Fruit fly (Drosophila melanogaster) whole organism, embryonic: Measurements from ENCODE around the gene CG14212.

Source experiments
- Atf6 ChIP-seq: fragments of 200-800 bp; sonication (Bioruptor generic); IDR thresholded peaks from 2 replicates; pipeline ENCODE4 v1.3.6; 2022; ENCODE audit warnings: missing biosample characterization, missing genetic modification characterization
- CG10147 ChIP-seq: fragments of 200-800 bp; sonication (Bioruptor generic); optimal IDR thresholded peaks from 2 replicates; lab custom pipeline; 2019; ENCODE audit warnings: missing biosample characterization, mild to moderate bottlenecking, missing genetic modification characterization, moderate library complexity
- CG10543 ChIP-seq: fragments of 200-800 bp; sonication (Bioruptor generic); optimal IDR thresholded peaks from 3 replicates; lab custom pipeline; 2017; ENCODE audit warnings: missing biosample characterization, mild to moderate bottlenecking, missing genetic modification characterization, moderate library complexity
- CG12744 ChIP-seq: fragments of 200-800 bp; sonication (Bioruptor generic); optimal IDR thresholded peaks from 2 replicates; lab custom pipeline; 2016; ENCODE audit warnings: missing biosample characterization, missing genetic modification characterization
- CG12769 ChIP-seq: fragments of 200-800 bp; sonication (Bioruptor generic); optimal IDR thresholded peaks from 2 replicates; lab custom pipeline; 2019; ENCODE audit warnings: missing biosample characterization, mild to moderate bottlenecking, missing genetic modification characterization, moderate library complexity
- CG13287 ChIP-seq: fragments of 200-800 bp; sonication (Bioruptor generic); IDR thresholded peaks from 2 replicates; pipeline ENCODE4 v1.3.6; 2022; ENCODE audit warnings: missing biosample characterization, missing genetic modification characterization; ENCODE audit not compliant: partially characterized antibody
- CG15073 ChIP-seq: fragments of 200-800 bp; sonication (Bioruptor generic); optimal IDR thresholded peaks from 2 replicates; lab custom pipeline; 2016; ENCODE audit warnings: missing biosample characterization, missing genetic modification characterization
- CG15514 ChIP-seq: fragments of 200-800 bp; sonication (Bioruptor generic); optimal IDR thresholded peaks from 3 replicates; lab custom pipeline; 2017; ENCODE audit warnings: missing biosample characterization, missing genetic modification characterization, mild to moderate bottlenecking, moderate library complexity, missing genetic modification reagents
- CG1603 ChIP-seq: fragments of 200-800 bp; sonication (Bioruptor generic); optimal IDR thresholded peaks from 2 replicates; lab custom pipeline; 2019; ENCODE audit warnings: missing biosample characterization, mild to moderate bottlenecking, missing genetic modification characterization, moderate library complexity
- CG2116 ChIP-seq: fragments of 200-800 bp; sonication (Bioruptor generic); optimal IDR thresholded peaks from 3 replicates; lab custom pipeline; 2018; ENCODE audit warnings: missing biosample characterization, mild to moderate bottlenecking, missing genetic modification characterization
- CG3281 ChIP-seq: fragments of 200-800 bp; sonication (Bioruptor generic); optimal IDR thresholded peaks from 3 replicates; lab custom pipeline; 2017; ENCODE audit warnings: missing biosample characterization, mild to moderate bottlenecking, missing genetic modification characterization
- CG34224 ChIP-seq: fragments of 200-800 bp; sonication (Bioruptor generic); IDR thresholded peaks from 3 replicates; pipeline ENCODE4 v1.3.6; 2022; ENCODE audit warnings: missing biosample characterization, missing genetic modification characterization; ENCODE audit not compliant: partially characterized antibody
- CG4282 ChIP-seq: fragments of 200-800 bp; sonication (Bioruptor generic); optimal IDR thresholded peaks from 2 replicates; lab custom pipeline; 2016; ENCODE audit warnings: missing biosample characterization, missing genetic modification characterization
- CG8359 ChIP-seq: fragments of 200-800 bp; sonication (Bioruptor generic); optimal IDR thresholded peaks from 2 replicates; lab custom pipeline; 2017; ENCODE audit warnings: missing biosample characterization, mild to moderate bottlenecking, missing genetic modification characterization, borderline replicate concordance
- CG8924 ChIP-seq: fragments of 200-800 bp; optimal IDR thresholded peaks from 3 replicates; lab custom pipeline; 2019; ENCODE audit warnings: missing biosample characterization, mild to moderate bottlenecking, missing genetic modification characterization, moderate library complexity
- CG9797 ChIP-seq: fragments of 200-800 bp; sonication (Bioruptor generic); optimal IDR thresholded peaks from 3 replicates; lab custom pipeline; 2018; ENCODE audit warnings: missing biosample characterization, mild to moderate bottlenecking, missing genetic modification characterization
- E2f1 ChIP-seq: fragments of 200-800 bp; sonication (Bioruptor generic); IDR thresholded peaks from 2 replicates; pipeline ENCODE4 v1.3.6; 2022; ENCODE audit warnings: missing biosample characterization, missing genetic modification characterization
- E2f2 ChIP-seq: fragments of 200-800 bp; sonication (Bioruptor generic); IDR thresholded peaks from 2 replicates; pipeline ENCODE4 v1.3.6; 2022; ENCODE audit warnings: missing biosample characterization, missing genetic modification characterization
- Eip74EF ChIP-seq, 2 experiments: fragments of 200-800 bp in 1 of 2; fragments of >200 bp in 1 of 2; sonication (Bioruptor generic) in 1 of 2; optimal IDR thresholded peaks; 2 replicates each; lab custom pipeline; 2017 to 2019; ENCODE audit warnings: missing biosample characterization in 2 of 2, missing genetic modification characterization in 2 of 2, mild to moderate bottlenecking in 1 of 2, moderate library complexity in 1 of 2
- Med ChIP-seq: fragments of 200-800 bp; sonication (Bioruptor generic); peaks from one replicate; lab custom pipeline; 2016; ENCODE audit warnings: missing biosample characterization, missing genetic modification characterization, mild to moderate bottlenecking, inconsistent platforms, moderate library complexity
- Neu2 ChIP-seq: fragments of 200-800 bp; sonication (Bioruptor generic); optimal IDR thresholded peaks from 3 replicates; lab custom pipeline; 2016; ENCODE audit warnings: missing biosample characterization, missing genetic modification characterization, borderline replicate concordance
- Opbp ChIP-seq: fragments of 200-800 bp; sonication (Bioruptor generic); IDR thresholded peaks from 3 replicates; pipeline ENCODE4 v1.3.6; 2022; ENCODE audit warnings: missing biosample characterization, missing genetic modification characterization; ENCODE audit not compliant: partially characterized antibody
- Pdp1 ChIP-seq, 2 experiments: fragments of 200-800 bp; sonication (Bioruptor generic); optimal IDR thresholded peaks; 3 replicates each; lab custom pipeline; 2016; ENCODE audit warnings: missing biosample characterization in 2 of 2, missing genetic modification characterization in 2 of 2, mild to moderate bottlenecking in 1 of 2, moderate library complexity in 1 of 2
- Rfx ChIP-seq: fragments of 200-800 bp; sonication (Bioruptor generic); IDR thresholded peaks from 2 replicates; pipeline ENCODE4 v1.3.6; 2022; ENCODE audit warnings: missing biosample characterization, missing genetic modification characterization
- Tbp ChIP-seq: fragments of >200 bp; optimal IDR thresholded peaks from 2 replicates; lab custom pipeline; 2018; ENCODE audit warnings: missing biosample characterization, missing genetic modification characterization
- bigmax ChIP-seq: fragments of 200-800 bp; sonication (Bioruptor generic); optimal IDR thresholded peaks from 2 replicates; lab custom pipeline; 2018; ENCODE audit warnings: missing biosample characterization, mild to moderate bottlenecking, missing genetic modification characterization
- btn ChIP-seq: fragments of 200-800 bp; sonication (Bioruptor generic); optimal IDR thresholded peaks from 2 replicates; lab custom pipeline; 2016; ENCODE audit warnings: missing biosample characterization, missing genetic modification characterization
- caup ChIP-seq: fragments of 200-800 bp; sonication (Bioruptor generic); optimal IDR thresholded peaks from 3 replicates; lab custom pipeline; 2017; ENCODE audit warnings: missing biosample characterization, mild to moderate bottlenecking, missing genetic modification characterization, moderate library complexity; ENCODE audit not compliant: severe bottlenecking
- chinmo ChIP-seq: fragments of 200-800 bp; sonication (Bioruptor generic); IDR thresholded peaks from 4 replicates; pipeline ENCODE4 v1.3.6; 2022; ENCODE audit warnings: missing biosample characterization, missing genetic modification characterization; ENCODE audit not compliant: partially characterized antibody
- disco-r ChIP-seq: fragments of 200-800 bp; sonication (Bioruptor generic); optimal IDR thresholded peaks from 2 replicates; lab custom pipeline; 2016; ENCODE audit warnings: missing biosample characterization, missing genetic modification characterization
- en ChIP-seq: fragments of 200-800 bp; sonication (Bioruptor generic); optimal IDR thresholded peaks from 2 replicates; lab custom pipeline; 2016; ENCODE audit warnings: missing biosample characterization, missing genetic modification characterization
- ewg ChIP-seq: fragments of 200-800 bp; sonication (Bioruptor generic); optimal IDR thresholded peaks from 3 replicates; lab custom pipeline; 2017; ENCODE audit warnings: mild to moderate bottlenecking, missing biosample characterization, missing genetic modification reagents, missing genetic modification characterization
- gt ChIP-seq: fragments of 200-800 bp; sonication (Bioruptor generic); IDR thresholded peaks from 2 replicates; pipeline ENCODE4 v1.3.6; 2022; ENCODE audit warnings: missing biosample characterization, missing genetic modification characterization
- hth ChIP-seq: fragments of >200 bp; optimal IDR thresholded peaks from 2 replicates; lab custom pipeline; 2017; ENCODE audit warnings: inconsistent platforms
- ind ChIP-seq: fragments of 200-800 bp; sonication (Bioruptor generic); optimal IDR thresholded peaks from 3 replicates; lab custom pipeline; 2016; ENCODE audit warnings: missing biosample characterization, missing genetic modification characterization
- jumu ChIP-seq: fragments of 200-800 bp; sonication (Bioruptor generic); optimal IDR thresholded peaks from 3 replicates; lab custom pipeline; 2016; ENCODE audit warnings: missing biosample characterization, missing genetic modification characterization
- lola ChIP-seq, 3 experiments: fragments of >200 bp in 2 of 3; fragments of 200-800 bp in 1 of 3; sonication (Bioruptor generic) in 1 of 3; optimal IDR thresholded peaks; 2 replicates each; lab custom pipeline; 2017 to 2019; ENCODE audit warnings: missing biosample characterization in 3 of 3, missing genetic modification characterization in 3 of 3, mild to moderate bottlenecking in 1 of 3, moderate library complexity in 1 of 3
- prd ChIP-seq, 3 experiments: fragments of >200 bp in 2 of 3; fragments of 200-800 bp in 1 of 3; sonication (Bioruptor generic) in 1 of 3; optimal IDR thresholded peaks in 2 of 3; IDR thresholded peaks in 1 of 3; 2 replicates in 2 of 3; 3 replicates in 1 of 3; pipeline versions ENCODE4 v1.3.6 to Lab custom; 2017 to 2022; ENCODE audit warnings: missing biosample characterization in 1 of 3, missing genetic modification characterization in 1 of 3
- row ChIP-seq: fragments of 200-800 bp; sonication (Bioruptor generic); IDR thresholded peaks from 3 replicates; pipeline ENCODE4 v1.3.6; 2022; ENCODE audit warnings: missing biosample characterization, missing genetic modification characterization
- sd ChIP-seq: fragments of 200-800 bp; sonication (Bioruptor generic); optimal IDR thresholded peaks from 3 replicates; lab custom pipeline; 2018; ENCODE audit warnings: missing biosample characterization, mild to moderate bottlenecking, missing genetic modification characterization, moderate library complexity
- seq ChIP-seq: fragments of 200-800 bp; sonication (Bioruptor generic); IDR thresholded peaks from 2 replicates; pipeline ENCODE4 v1.3.6; 2022; ENCODE audit warnings: missing biosample characterization, missing genetic modification characterization
- sob ChIP-seq: fragments of 200-800 bp; sonication (Bioruptor generic); IDR thresholded peaks from 2 replicates; pipeline ENCODE4 v1.3.6; 2022; ENCODE audit warnings: missing biosample characterization, missing genetic modification characterization
- sr ChIP-seq: fragments of 200-800 bp; sonication (Bioruptor generic); IDR thresholded peaks from 3 replicates; pipeline ENCODE4 v1.3.6; 2022; ENCODE audit warnings: missing biosample characterization, missing genetic modification characterization
- tio ChIP-seq: fragments of 200-800 bp; sonication (Bioruptor generic); optimal IDR thresholded peaks from 2 replicates; lab custom pipeline; 2017; ENCODE audit warnings: missing biosample characterization, missing genetic modification characterization, inconsistent platforms
- toy ChIP-seq: fragments of 200-800 bp; sonication (Bioruptor generic); IDR thresholded peaks from 2 replicates; pipeline ENCODE4 v1.3.6; 2022; ENCODE audit warnings: missing biosample characterization, missing genetic modification characterization
- vfl ChIP-seq: fragments of 200-800 bp; sonication (Bioruptor generic); optimal IDR thresholded peaks from 2 replicates; lab custom pipeline; 2016; ENCODE audit warnings: missing biosample characterization, missing genetic modification characterization
- zen2 ChIP-seq: fragments of 200-800 bp; sonication (Bioruptor generic); IDR thresholded peaks from 3 replicates; pipeline ENCODE4 v1.3.6; 2022; ENCODE audit warnings: missing biosample characterization, missing genetic modification characterization; ENCODE audit not compliant: partially characterized antibody

CG14212 gene

dm6 chrX:19602483-19602882 lies 23.0 kb upstream of the CG14212 start:
- TF ChIP-seq Opbp (0 out of 3 replicates have a peak, but pooled peaks have one; percentile 25), seq (GFP tag; lab: Robert Waterston, UW) (no peak), disco-r (GFP tag; lab: Kevin White, UChicago) (no peak), CG12769 (tag; lab: Kevin White, UChicago) (peak; percentile 38), Pdp1 (GFP tag; optimal IDR thresholded peaks at IDR 0.05; lab: Kevin White, UChicago) (peak in 1 of 2 experiments; percentile 39), Neu2 (GFP tag; lab: Kevin White, UChicago) (no peak), ewg (GFP tag; lab: Kevin White, UChicago) (no peak), sr (peak; percentile 87), Tbp (GFP tag; lab: Kevin White, UChicago) (no peak), CG13287 (GFP tag; lab: Robert Waterston, UW) (0 out of 2 replicates have a peak, but pooled peaks have one; percentile 5), CG34224 (GFP tag; lab: Robert Waterston, UW) (peak; percentile 21; the same call in 1 of the 3 replicates), Med (GFP tag; lab: Kevin White, UChicago) (peak; percentile 40), Rfx (peak; percentile 41; the same call in 1 of the 2 replicates), CG10543 (GFP tag; lab: Kevin White, UChicago) (peak; percentile 69), caup (GFP tag; lab: Kevin White, UChicago) (no peak), sd (tag; lab: Kevin White, UChicago) (peak; percentile 89), btn (GFP tag; lab: Kevin White, UChicago) (no peak), chinmo (GFP tag; lab: Robert Waterston, UW) (0 out of 4 replicates have a peak, but pooled peaks have one; percentile 64), CG10147 (GFP tag; lab: Kevin White, UChicago) (no peak)

dm6 chrX:19603953-19604352 lies 21.6 kb upstream of the CG14212 start:
- TF ChIP-seq E2f1 (GFP tag; lab: Robert Waterston, UW) (peak; percentile 70), toy (peak; percentile 65), row (GFP tag; lab: Robert Waterston, UW) (peak; percentile 88), Eip74EF (GFP tag; optimal IDR thresholded peaks at IDR 0.05; lab: Kevin White, UChicago) (peak in 1 of 2 experiments; percentile 55), bigmax (no peak), chinmo (GFP tag; lab: Robert Waterston, UW) (no peak), CG3281 (GFP tag; lab: Kevin White, UChicago) (peak; percentile 79), seq (GFP tag; lab: Robert Waterston, UW) (peak; percentile 76), CG15514 (peak; percentile 58), gt (GFP tag; lab: Robert Waterston, UW) (peak; percentile 35; the same call in 1 of the 2 replicates), sob (GFP tag; lab: Robert Waterston, UW) (peak; percentile 84), CG12744 (peak; percentile 42), CG2116 (GFP tag; lab: Kevin White, UChicago) (peak; percentile 2), ind (GFP tag; lab: Kevin White, UChicago) (peak; percentile 76), CG8359 (no peak), en (peak; percentile 23), E2f2 (peak; percentile 63), CG15073 (GFP tag; lab: Kevin White, UChicago) (no peak), tio (GFP tag; lab: Kevin White, UChicago) (peak; percentile 72), zen2 (GFP tag; lab: Robert Waterston, UW) (no peak), Atf6 (peak; percentile 89), CG8924 (tag; lab: Kevin White, UChicago) (peak; percentile 72), CG1603 (tag; lab: Kevin White, UChicago) (peak; percentile 79), lola (GFP tag; optimal IDR thresholded peaks at IDR 0.05; lab: Kevin White, UChicago) (peak in 1 of 3 experiments; percentile 20), vfl (GFP tag; lab: Kevin White, UChicago) (peak; percentile 29), hth (lab: Kevin White, UChicago) (no peak), CG9797 (GFP tag; lab: Kevin White, UChicago) (no peak), prd (optimal IDR thresholded peaks at IDR 0.05; lab: Kevin White, UChicago) (no peak), prd (GFP tag; IDR thresholded peaks at IDR 0.05; lab: Robert Waterston, UW) (peak; percentile 87), CG4282 (no peak), jumu (GFP tag; lab: Kevin White, UChicago) (peak; percentile 55)
